Worm (Caenorhabditis elegans): ENCODE results near the gene rbmx-2.

Gene rbmx-2

DNA sequence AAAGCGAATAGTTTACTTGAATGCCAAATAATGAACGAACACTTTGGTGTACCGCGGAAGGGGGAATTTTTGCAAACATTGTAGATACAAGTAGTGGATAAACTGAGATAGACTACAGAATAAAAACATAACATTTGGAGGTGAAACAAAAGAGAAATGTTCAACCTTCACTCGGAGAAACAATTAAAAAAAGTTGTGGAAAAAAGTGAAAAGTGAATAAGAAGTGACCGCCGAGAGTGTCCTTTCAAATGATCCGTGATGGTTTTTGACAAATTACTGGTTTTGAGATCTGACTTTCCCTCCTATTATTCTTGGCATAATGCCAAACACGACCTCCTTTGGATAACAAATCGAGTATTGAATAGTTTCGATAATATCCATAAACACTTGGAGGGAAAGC lies 27.0 kb upstream of the rbmx-2 start:
- TF ChIP-seq ztf-4 (tag; optimal IDR thresholded peaks at IDR 0.05) (no peak), elt-2 (tag; optimal IDR thresholded peaks at IDR 0.05) (no peak), elt-3 (tag; optimal IDR thresholded peaks at IDR 0.05) (no peak), pha-4 (tag; optimal IDR thresholded peaks at IDR 0.05) (no peak), unc-62 (GFP tag; optimal IDR thresholded peaks at IDR 0.05) (no peak), fkh-2 (tag; optimal IDR thresholded peaks at IDR 0.05) (no peak), snpc-4 (tag; optimal IDR thresholded peaks at IDR 0.05) (no peak), nhr-43 (tag; optimal IDR thresholded peaks at IDR 0.05; ENCODE audit: poor library complexity, severe bottlenecking) (no peak), ceh-82 (tag; optimal IDR thresholded peaks at IDR 0.05) (no peak), ztf-11 (tag; optimal IDR thresholded peaks at IDR 0.05) (no peak), nhr-77 (tag; optimal IDR thresholded peaks at IDR 0.05) (no peak), sea-2 (GFP tag; optimal IDR thresholded peaks at IDR 0.05) (no peak), lsy-12 (tag; optimal IDR thresholded peaks at IDR 0.05) (no peak), nhr-76 (tag; optimal IDR thresholded peaks at IDR 0.05) (no peak)

DNA sequence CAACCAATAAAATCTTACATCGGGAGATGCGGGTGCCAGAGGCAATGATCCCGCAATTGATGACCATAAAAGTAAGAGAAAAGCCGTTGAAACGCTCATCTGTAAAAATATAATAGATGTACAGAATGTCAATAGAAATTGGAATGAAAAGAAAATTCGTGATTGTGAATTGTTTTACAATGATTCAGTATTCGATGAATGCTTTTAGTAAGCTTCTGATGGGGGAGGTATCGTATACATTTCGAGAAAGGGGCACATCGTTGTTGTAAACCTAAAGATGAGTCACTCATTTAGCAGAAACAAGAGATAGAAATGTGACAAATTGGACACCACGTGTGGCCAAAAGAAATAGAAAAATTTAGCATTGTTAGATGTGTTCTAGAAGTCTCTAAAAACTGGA lies 25.8 kb upstream of the rbmx-2 start, which contains the start of gene C30B5.6:
Gene C30B5.6, minus strand, starts transcription at position 101 of the 400 bp plus-strand sequence.
- no peak for TF ChIP-seq ceh-28 (tag; optimal IDR thresholded peaks at IDR 0.05)
- TF ChIP-seq nhr-76 (tag; optimal IDR thresholded peaks at IDR 0.05): no peak
- TF ChIP-seq ZK546.5 (tag; optimal IDR thresholded peaks at IDR 0.05): no peak
- TF ChIP-seq pha-4 (tag; optimal IDR thresholded peaks at IDR 0.05): no peak
- no peak for TF ChIP-seq fkh-10 (GFP tag; optimal IDR thresholded peaks at IDR 0.05)
- no peak for TF ChIP-seq tbx-2 (tag; optimal IDR thresholded peaks at IDR 0.05)
- TF ChIP-seq unc-62 (GFP tag; optimal IDR thresholded peaks at IDR 0.05): no peak
- no peak for TF ChIP-seq ceh-9 (tag; optimal IDR thresholded peaks at IDR 0.05)
- no peak for TF ChIP-seq nhr-23 (tag; optimal IDR thresholded peaks at IDR 0.05)
- TF ChIP-seq jun-1 (tag; optimal IDR thresholded peaks at IDR 0.05): no peak
- no peak for TF ChIP-seq eor-1 (tag; optimal IDR thresholded peaks at IDR 0.05)
- TF ChIP-seq nhr-11 (tag; optimal IDR thresholded peaks at IDR 0.05): no peak

DNA sequence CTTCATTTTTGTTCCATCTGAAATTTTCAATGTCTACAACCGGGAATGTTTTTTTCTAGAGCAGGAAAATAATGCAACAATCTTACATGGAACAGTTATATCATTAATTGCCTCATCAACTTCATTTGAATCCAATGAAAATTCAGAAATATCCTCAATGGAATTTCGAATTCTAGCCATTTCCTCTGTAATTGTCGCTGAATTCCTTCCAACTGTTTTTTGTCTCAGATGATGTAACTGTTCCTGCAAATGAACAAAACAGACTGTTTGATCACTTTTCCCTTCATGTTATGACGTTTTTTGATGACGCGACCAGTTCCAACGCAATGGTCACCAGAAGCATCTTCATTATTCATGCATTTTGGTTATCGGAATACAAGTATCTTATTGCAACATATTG lies 24.7 kb upstream of the rbmx-2 start:
- TF ChIP-seq ztf-4 (tag; optimal IDR thresholded peaks at IDR 0.05) (no peak), lin-39 (tag; optimal IDR thresholded peaks at IDR 0.05) (no peak), nhr-25 (tag; optimal IDR thresholded peaks at IDR 0.05) (no peak)

DNA sequence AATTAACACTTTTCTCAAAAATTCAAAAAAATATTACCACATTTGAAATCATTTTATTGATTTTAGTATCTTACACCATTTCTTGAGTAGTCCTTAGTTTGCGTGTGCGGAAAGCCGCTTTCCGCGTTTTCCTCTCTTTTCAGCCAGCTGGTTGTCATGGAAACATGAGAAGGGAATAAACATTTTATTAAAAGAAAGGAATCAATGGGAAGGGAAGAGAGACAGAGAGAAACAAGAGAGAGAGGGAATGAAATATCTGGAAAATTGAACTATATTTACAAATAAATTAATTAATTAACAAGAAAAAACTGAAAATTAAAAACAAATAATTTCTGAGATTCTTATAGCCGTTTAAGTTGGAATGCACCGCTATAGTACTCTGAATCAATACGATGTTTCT lies 22.6 kb upstream of the rbmx-2 start, which contains the start of gene mks-2:
Gene mks-2, minus strand, starts transcription at position 101 of the 400 bp plus-strand sequence.
- no peak for TF ChIP-seq lsy-12 (tag; optimal IDR thresholded peaks at IDR 0.05)
- no peak for TF ChIP-seq jun-1 (tag; optimal IDR thresholded peaks at IDR 0.05)
- TF ChIP-seq fkh-2 (tag; optimal IDR thresholded peaks at IDR 0.05): no peak
- TF ChIP-seq ztf-11 (tag; optimal IDR thresholded peaks at IDR 0.05): no peak
- no peak for TF ChIP-seq nhr-67 (tag; optimal IDR thresholded peaks at IDR 0.05)
- TF ChIP-seq elt-3 (tag; optimal IDR thresholded peaks at IDR 0.05): no peak
- TF ChIP-seq ceh-28 (tag; optimal IDR thresholded peaks at IDR 0.05): no peak
- TF ChIP-seq mdl-1 (tag; optimal IDR thresholded peaks at IDR 0.05): no peak
- no peak for TF ChIP-seq ceh-9 (tag; optimal IDR thresholded peaks at IDR 0.05)
- no peak for TF ChIP-seq sea-2 (GFP tag; optimal IDR thresholded peaks at IDR 0.05)

DNA sequence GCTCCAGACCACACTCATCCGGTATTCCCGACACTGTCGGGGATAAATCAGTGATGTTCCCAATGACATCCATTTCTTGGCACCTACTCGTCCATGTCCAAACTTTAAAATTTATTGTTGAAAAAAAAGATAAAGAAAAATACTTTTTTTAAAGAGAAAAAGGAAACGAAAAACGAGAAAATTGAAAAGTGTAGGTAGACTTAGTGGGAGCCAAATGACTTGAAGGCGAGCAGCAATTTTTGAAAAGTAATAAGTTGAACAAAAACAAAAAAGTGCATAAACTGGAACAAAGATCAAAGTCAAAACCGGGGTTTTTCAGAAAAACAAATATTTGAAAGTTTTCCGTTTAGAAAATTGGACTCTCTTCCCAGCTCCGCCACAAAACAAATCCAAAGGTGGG lies 11.4 kb upstream of the rbmx-2 start, which contains the start of gene daf-37:
Gene daf-37, minus strand, starts transcription at position 101 of the 400 bp plus-strand sequence.
- TF ChIP-seq fkh-2 (tag; optimal IDR thresholded peaks at IDR 0.05): no peak
- no peak for TF ChIP-seq nfya-1 (tag; optimal IDR thresholded peaks at IDR 0.05; ENCODE audit: insufficient read depth)
- no peak for TF ChIP-seq zag-1 (tag; optimal IDR thresholded peaks at IDR 0.05)
- no peak for TF ChIP-seq mdl-1 (tag; optimal IDR thresholded peaks at IDR 0.05)
- no peak for TF ChIP-seq lin-39 (tag; optimal IDR thresholded peaks at IDR 0.05)
- no peak for TF ChIP-seq fkh-10 (GFP tag; optimal IDR thresholded peaks at IDR 0.05)
- no peak for TF ChIP-seq ztf-4 (tag; optimal IDR thresholded peaks at IDR 0.05)
- TF ChIP-seq aly-2 (tag; optimal IDR thresholded peaks at IDR 0.05): no peak
- no peak for TF ChIP-seq skn-1 (tag; optimal IDR thresholded peaks at IDR 0.05)
- no peak for TF ChIP-seq fos-1 (tag; optimal IDR thresholded peaks at IDR 0.05)
- no peak for TF ChIP-seq elt-2 (tag; optimal IDR thresholded peaks at IDR 0.05)
- TF ChIP-seq nhr-28 (tag; optimal IDR thresholded peaks at IDR 0.05): no peak
- no peak for TF ChIP-seq sea-2 (GFP tag; optimal IDR thresholded peaks at IDR 0.05)
- TF ChIP-seq jun-1 (tag; optimal IDR thresholded peaks at IDR 0.05): no peak
- no peak for TF ChIP-seq lsy-12 (tag; optimal IDR thresholded peaks at IDR 0.05)
- no peak for TF ChIP-seq nhr-23 (tag; optimal IDR thresholded peaks at IDR 0.05)

Data from whole organism, L3 larva.